Fruit fly (Drosophila melanogaster) whole organism, embryonic: ENCODE measurements around the gene Vago.

Experiments used
- ATbp ChIP-seq: fragments of 200-800 bp; sonication (Bioruptor generic); optimal IDR thresholded peaks from 2 replicates; lab custom pipeline; 2017; ENCODE audit warnings: missing biosample characterization, mild to moderate bottlenecking, missing genetic modification characterization, missing genetic modification reagents
- Ada2b ChIP-seq: fragments of 200-800 bp; sonication (Bioruptor generic); IDR thresholded peaks from 2 replicates; pipeline ENCODE4 v1.3.6; 2022; ENCODE audit warnings: missing biosample characterization, missing genetic modification characterization
- B-H1 ChIP-seq: fragments of 200-800 bp; sonication (Bioruptor generic); IDR thresholded peaks from 3 replicates; pipeline ENCODE4 v1.3.6; 2022; ENCODE audit warnings: missing biosample characterization, missing genetic modification characterization
- Blimp-1 ChIP-seq: fragments of 200-800 bp; sonication (Bioruptor generic); optimal IDR thresholded peaks from 3 replicates; lab custom pipeline; 2018; ENCODE audit warnings: missing biosample characterization, missing genetic modification characterization, mild to moderate bottlenecking, moderate library complexity, missing genetic modification reagents
- CG10147 ChIP-seq: fragments of 200-800 bp; sonication (Bioruptor generic); optimal IDR thresholded peaks from 2 replicates; lab custom pipeline; 2019; ENCODE audit warnings: missing biosample characterization, mild to moderate bottlenecking, missing genetic modification characterization, moderate library complexity
- CG10431 ChIP-seq: fragments of 200-800 bp; sonication (Bioruptor generic); optimal IDR thresholded peaks from 3 replicates; lab custom pipeline; 2018; ENCODE audit warnings: missing biosample characterization, mild to moderate bottlenecking, missing genetic modification characterization
- CG10959 ChIP-seq: fragments of 200-800 bp; sonication (Bioruptor generic); IDR thresholded peaks from 2 replicates; pipeline ENCODE4 v1.3.6; 2022; ENCODE audit warnings: missing biosample characterization, missing genetic modification characterization
- CG12104 ChIP-seq: fragments of 200-800 bp; sonication (Bioruptor generic); optimal IDR thresholded peaks from 3 replicates; lab custom pipeline; 2016; ENCODE audit warnings: missing biosample characterization, missing genetic modification characterization
- CG12659 ChIP-seq: fragments of 200-800 bp; sonication (Bioruptor generic); optimal IDR thresholded peaks from 3 replicates; lab custom pipeline; 2017; ENCODE audit warnings: mild to moderate bottlenecking, missing biosample characterization, missing genetic modification reagents, missing genetic modification characterization
- CG13123 ChIP-seq: fragments of 200-800 bp; sonication (Bioruptor generic); optimal IDR thresholded peaks from 2 replicates; lab custom pipeline; 2016; ENCODE audit warnings: missing biosample characterization, missing genetic modification characterization
- CG13296 ChIP-seq: fragments of 200-800 bp; sonication (Bioruptor generic); optimal IDR thresholded peaks from 3 replicates; lab custom pipeline; 2018; ENCODE audit warnings: missing biosample characterization, mild to moderate bottlenecking, missing genetic modification characterization
- CG1647 ChIP-seq: fragments of 200-800 bp; sonication (Bioruptor generic); optimal IDR thresholded peaks from 3 replicates; lab custom pipeline; 2016; ENCODE audit warnings: missing biosample characterization, missing genetic modification characterization
- CG16813 ChIP-seq: fragments of 200-800 bp; sonication (Bioruptor generic); IDR thresholded peaks from 3 replicates; pipeline ENCODE4 v1.3.6; 2022; ENCODE audit warnings: missing biosample characterization, missing genetic modification characterization; ENCODE audit not compliant: partially characterized antibody
- CG16863 ChIP-seq: fragments of 200-800 bp; sonication (Bioruptor generic); optimal IDR thresholded peaks from 3 replicates; lab custom pipeline; 2016; ENCODE audit warnings: missing biosample characterization, missing genetic modification characterization
- CG17359 ChIP-seq: fragments of 200-800 bp; sonication (Bioruptor generic); optimal IDR thresholded peaks from 3 replicates; lab custom pipeline; 2018; ENCODE audit warnings: missing biosample characterization, mild to moderate bottlenecking, missing genetic modification characterization, moderate library complexity
- CG18011 ChIP-seq: fragments of 200-800 bp; sonication (Bioruptor generic); optimal IDR thresholded peaks from 2 replicates; lab custom pipeline; 2017; ENCODE audit warnings: missing biosample characterization, missing genetic modification characterization, mild to moderate bottlenecking, moderate library complexity, missing genotype
- CG18476 ChIP-seq: fragments of 200-800 bp; sonication (Bioruptor generic); optimal IDR thresholded peaks from 2 replicates; lab custom pipeline; 2016; ENCODE audit warnings: missing biosample characterization, mild to moderate bottlenecking, missing genetic modification characterization
- CG2120 ChIP-seq: fragments of 200-800 bp; sonication (Bioruptor generic); optimal IDR thresholded peaks from 3 replicates; lab custom pipeline; 2016; ENCODE audit warnings: missing biosample characterization, missing genetic modification characterization
- CG2129 ChIP-seq: fragments of 200-800 bp; sonication (Bioruptor generic); IDR thresholded peaks from 2 replicates; pipeline ENCODE4 v1.3.6; 2022; ENCODE audit warnings: missing biosample characterization, missing genetic modification characterization; ENCODE audit not compliant: partially characterized antibody
- CG31224 ChIP-seq: fragments of 200-800 bp; sonication (Bioruptor generic); IDR thresholded peaks from 2 replicates; pipeline ENCODE4 v1.3.6; 2022; ENCODE audit warnings: missing biosample characterization, missing genetic modification characterization
- CG7839 ChIP-seq: fragments of 200-800 bp; sonication (Bioruptor generic); optimal IDR thresholded peaks from 3 replicates; lab custom pipeline; 2018; ENCODE audit warnings: missing biosample characterization, mild to moderate bottlenecking, missing genetic modification characterization, moderate library complexity
- CG8388 ChIP-seq: fragments of 200-800 bp; sonication (Bioruptor generic); optimal IDR thresholded peaks from 2 replicates; lab custom pipeline; 2019; ENCODE audit warnings: missing biosample characterization, mild to moderate bottlenecking, missing genetic modification characterization, moderate library complexity
- CkIIα-i1 ChIP-seq: fragments of 200-800 bp; sonication (Bioruptor generic); IDR thresholded peaks from 2 replicates; pipeline ENCODE4 v1.3.6; 2022; ENCODE audit warnings: missing biosample characterization, missing genetic modification characterization
- CoRest ChIP-seq: fragments of 200-800 bp; sonication (Bioruptor generic); optimal IDR thresholded peaks from 3 replicates; lab custom pipeline; 2018; ENCODE audit warnings: missing biosample characterization, mild to moderate bottlenecking, missing genetic modification characterization, moderate library complexity
- Elba2 ChIP-seq: fragments of 200-800 bp; sonication (Bioruptor generic); optimal IDR thresholded peaks from 3 replicates; lab custom pipeline; 2016; ENCODE audit warnings: missing biosample characterization, missing genetic modification characterization
- Fer1 ChIP-seq: fragments of 200-800 bp; sonication (Bioruptor generic); optimal IDR thresholded peaks from 2 replicates; lab custom pipeline; 2017; ENCODE audit warnings: missing biosample characterization, mild to moderate bottlenecking, missing genetic modification characterization
- HHEX ChIP-seq: fragments of 200-800 bp; sonication (Bioruptor generic); optimal IDR thresholded peaks from 3 replicates; lab custom pipeline; 2017; ENCODE audit warnings: missing biosample characterization, mild to moderate bottlenecking, missing genetic modification characterization, missing genetic modification reagents
- HLH54F ChIP-seq: fragments of 200-800 bp; sonication (Bioruptor generic); optimal IDR thresholded peaks from 3 replicates; lab custom pipeline; 2016; ENCODE audit warnings: missing biosample characterization, missing genetic modification characterization
- HLHmδ ChIP-seq: fragments of 200-800 bp; sonication (Bioruptor generic); optimal IDR thresholded peaks from 2 replicates; lab custom pipeline; 2018; ENCODE audit warnings: missing biosample characterization, mild to moderate bottlenecking, missing genetic modification characterization, moderate library complexity
- Lhr ChIP-seq: fragments of 200-800 bp; sonication (Bioruptor generic); optimal IDR thresholded peaks from 3 replicates; lab custom pipeline; 2017; ENCODE audit warnings: mild to moderate bottlenecking, missing biosample characterization, missing genetic modification reagents, missing genetic modification characterization
- MESR4 ChIP-seq: fragments of 200-800 bp; sonication (Bioruptor generic); optimal IDR thresholded peaks from 2 replicates; lab custom pipeline; 2018; ENCODE audit warnings: missing biosample characterization, mild to moderate bottlenecking, missing genetic modification characterization, moderate library complexity
- Meics ChIP-seq: fragments of 200-800 bp; sonication (Bioruptor generic); optimal IDR thresholded peaks from 2 replicates; lab custom pipeline; 2017; ENCODE audit warnings: missing biosample characterization, mild to moderate bottlenecking, missing genetic modification characterization
- Sry-δ ChIP-seq: fragments of 200-800 bp; sonication (Bioruptor generic); optimal IDR thresholded peaks from 2 replicates; lab custom pipeline; 2016; ENCODE audit warnings: missing biosample characterization, missing genetic modification characterization
- YL-1 ChIP-seq: fragments of 200-800 bp; sonication (Bioruptor generic); optimal IDR thresholded peaks from 3 replicates; lab custom pipeline; 2017; ENCODE audit warnings: missing biosample characterization, mild to moderate bottlenecking, missing genetic modification characterization
- ara ChIP-seq: fragments of 200-800 bp; sonication (Bioruptor generic); IDR thresholded peaks from 2 replicates; pipeline ENCODE4 v1.3.6; 2022; ENCODE audit warnings: missing biosample characterization, missing genetic modification characterization
- bigmax ChIP-seq: fragments of 200-800 bp; sonication (Bioruptor generic); optimal IDR thresholded peaks from 2 replicates; lab custom pipeline; 2018; ENCODE audit warnings: missing biosample characterization, mild to moderate bottlenecking, missing genetic modification characterization
- cg ChIP-seq: fragments of 200-800 bp; sonication (Bioruptor generic); optimal IDR thresholded peaks from 3 replicates; lab custom pipeline; 2019; ENCODE audit warnings: missing biosample characterization, mild to moderate bottlenecking, missing genetic modification characterization, moderate library complexity
- corto ChIP-seq: fragments of 200-800 bp; sonication (Bioruptor generic); optimal IDR thresholded peaks from 2 replicates; lab custom pipeline; 2016; ENCODE audit warnings: missing biosample characterization, mild to moderate bottlenecking, missing genetic modification characterization, moderate library complexity
- dmrt11E ChIP-seq: fragments of 200-800 bp; sonication (Bioruptor generic); optimal IDR thresholded peaks from 3 replicates; lab custom pipeline; 2018; ENCODE audit warnings: missing biosample characterization, mild to moderate bottlenecking, missing genetic modification characterization, moderate library complexity
- hth ChIP-seq: fragments of >200 bp; optimal IDR thresholded peaks from 2 replicates; lab custom pipeline; 2017; ENCODE audit warnings: inconsistent platforms
- lab ChIP-seq: fragments of 200-800 bp; sonication (Bioruptor generic); optimal IDR thresholded peaks from 3 replicates; lab custom pipeline; 2017; ENCODE audit warnings: missing biosample characterization, missing genetic modification characterization, mild to moderate bottlenecking, moderate library complexity, missing genetic modification reagents
- nmo ChIP-seq: fragments of 200-800 bp; sonication (Bioruptor generic); optimal IDR thresholded peaks from 2 replicates; lab custom pipeline; 2018; ENCODE audit warnings: missing biosample characterization, mild to moderate bottlenecking, missing genetic modification characterization, moderate library complexity
- otp ChIP-seq: fragments of 200-800 bp; sonication (Bioruptor generic); IDR thresholded peaks from 3 replicates; pipeline ENCODE4, ENCODE4 v1.3.6; 2022; ENCODE audit warnings: missing biosample characterization, missing genetic modification characterization
- phol ChIP-seq: fragments of 200-800 bp; sonication (Bioruptor generic); optimal IDR thresholded peaks from 3 replicates; lab custom pipeline; 2018; ENCODE audit warnings: missing biosample characterization, mild to moderate bottlenecking, missing genetic modification characterization, moderate library complexity
- trh ChIP-seq: fragments of 200-800 bp; sonication (Bioruptor generic); optimal IDR thresholded peaks from 2 replicates; lab custom pipeline; 2016; ENCODE audit warnings: missing biosample characterization, missing genetic modification characterization
- vnd ChIP-seq: fragments of 200-800 bp; sonication (Bioruptor generic); IDR thresholded peaks from 3 replicates; pipeline ENCODE4 v1.3.6; 2022; ENCODE audit warnings: missing biosample characterization, missing genetic modification characterization; ENCODE audit not compliant: partially characterized antibody
- vvl ChIP-seq: fragments of 200-800 bp; sonication (Bioruptor generic); IDR thresholded peaks from 2 replicates; pipeline ENCODE4 v1.3.6; 2022; ENCODE audit warnings: missing biosample characterization, missing genetic modification characterization
- wdn ChIP-seq: fragments of 200-800 bp; sonication (Bioruptor generic); IDR thresholded peaks from 2 replicates; pipeline ENCODE4 v1.3.6; 2022; ENCODE audit warnings: missing biosample characterization, missing genetic modification characterization

Vago gene

dm6 chrX:11108148-11108844 is 19.2 kb downstream of the Vago start, which contains the start of gene Hsp60A (continued):
- TF ChIP-seq lab (GFP tag; lab: Kevin White, UChicago) (peak; percentile 69), wdn (GFP tag; lab: Robert Waterston, UW) (no peak), ara (GFP tag; lab: Robert Waterston, UW) (0 out of 2 replicates have a peak, but pooled peaks have one; percentile 16), CG2120 (GFP tag; lab: Kevin White, UChicago) (peak; percentile 63), CG13123 (GFP tag; lab: Kevin White, UChicago) (peak; percentile 26), HHEX (GFP tag; lab: Kevin White, UChicago) (peak; percentile 18), MESR4 (GFP tag; lab: Kevin White, UChicago) (peak; percentile 42), Sry-δ (GFP tag; lab: Kevin White, UChicago) (peak; percentile 73), CG18011 (no peak), Blimp-1 (GFP tag; lab: Kevin White, UChicago) (peak; percentile 53), CG12104 (GFP tag; lab: Kevin White, UChicago) (peak; percentile 26), CG12659 (GFP tag; lab: Kevin White, UChicago) (peak; percentile 54), CG10431 (peak; percentile 1), CG16813 (GFP tag; lab: Robert Waterston, UW) (peak; percentile 80), CG7839 (tag; lab: Kevin White, UChicago) (peak; percentile 59), Elba2 (peak; percentile 13), corto (GFP tag; lab: Kevin White, UChicago) (peak; percentile 36), CG17359 (tag; lab: Kevin White, UChicago) (peak; percentile 56), ATbp (GFP tag; lab: Kevin White, UChicago) (peak; percentile 9), CoRest (tag; lab: Kevin White, UChicago) (peak; percentile 69), CG2129 (GFP tag; lab: Robert Waterston, UW) (peak; percentile 60; the same call in 1 of the 2 replicates), cg (GFP tag; lab: Kevin White, UChicago) (peak; percentile 63), CG8388 (GFP tag; lab: Kevin White, UChicago) (peak; percentile 15), CkIIα-i1 (GFP tag; lab: Robert Waterston, UW) (no peak), CG10147 (GFP tag; lab: Kevin White, UChicago) (peak; percentile 54), CG13296 (peak; percentile 36), bigmax (GFP tag; lab: Kevin White, UChicago) (peak; percentile 95), hth (lab: Kevin White, UChicago) (no peak), Ada2b (GFP tag; lab: Robert Waterston, UW) (no peak), CG18476 (GFP tag; lab: Kevin White, UChicago) (peak; percentile 65), nmo (GFP tag; lab: Kevin White, UChicago) (peak; percentile 75), dmrt11E (tag; lab: Kevin White, UChicago) (peak; percentile 33), CG10959 (peak; percentile 32; the same call in 1 of the 2 replicates), YL-1 (GFP tag; lab: Kevin White, UChicago) (peak; percentile 6), CG1647 (GFP tag; lab: Kevin White, UChicago) (no peak), Fer1 (GFP tag; lab: Kevin White, UChicago) (peak; percentile 55), Meics (GFP tag; lab: Kevin White, UChicago) (peak; percentile 33), trh (GFP tag; lab: Kevin White, UChicago) (no peak), otp (GFP tag; lab: Robert Waterston, UW) (0 out of 3 replicates have a peak, but pooled peaks have one; percentile 13), B-H1 (GFP tag; lab: Robert Waterston, UW) (peak; percentile 34; the same call in 1 of the 3 replicates), Lhr (GFP tag; lab: Kevin White, UChicago) (peak; percentile 34), HLH54F (GFP tag; lab: Kevin White, UChicago) (peak; percentile 30), CG31224 (GFP tag; lab: Robert Waterston, UW) (no peak; the same call in 1 of the 2 replicates), vvl (GFP tag; lab: Robert Waterston, UW) (0 out of 2 replicates have a peak, but pooled peaks have one; percentile 18), vnd (peak; percentile 80), CG16863 (GFP tag; lab: Kevin White, UChicago) (no peak), HLHmδ (GFP tag; lab: Kevin White, UChicago) (no peak), phol (peak; percentile 66)
